Worm (Caenorhabditis elegans) whole organism, L4 larva: ENCODE data around the gene phlp-2.
A peak's percentile ranks its signal among the peaks of the same experiment; 100 is the strongest.

Experiments used
- D1046.2 ChIP-seq: fragments of 200-800 bp; sonication (Bioruptor generic); IDR thresholded peaks from 2 replicates; pipeline ENCODE4 v1.3.6; 2022; ENCODE audit warnings: missing genetic modification characterization, missing compliant biosample characterization
- F44E2.7 ChIP-seq: fragments of 200-800 bp; sonication (Bioruptor generic); IDR thresholded peaks from 2 replicates; pipeline ENCODE4 v2.1.2; 2022; ENCODE audit warnings: missing genetic modification characterization, missing compliant biosample characterization
- F49E8.2 ChIP-seq: sonication (generic microtip); optimal IDR thresholded peaks from 2 replicates; lab custom pipeline; 2016; ENCODE audit warnings: missing compliant biosample characterization, mild to moderate bottlenecking, missing genetic modification characterization, borderline replicate concordance
- R02D3.7 ChIP-seq: fragments of 150-350 bp; sonication (generic microtip); optimal IDR thresholded peaks from 3 replicates; lab custom pipeline; 2014; ENCODE audit warnings: missing biosample characterization, missing genetic modification characterization
- T26A8.4 ChIP-seq: fragments of 200-800 bp; sonication (Bioruptor generic); IDR thresholded peaks from 2 replicates; pipeline ENCODE4 v1.3.6; 2022; ENCODE audit warnings: missing genetic modification characterization, missing compliant biosample characterization
- ZK546.5 ChIP-seq, 2 experiments: sonication (generic microtip); optimal IDR thresholded peaks; 2 replicates each; lab custom pipeline; 2017; ENCODE audit warnings: missing biosample characterization in 2 of 2, missing genetic modification characterization in 2 of 2
- aha-1 ChIP-seq: fragments of 150-350 bp; peaks from one replicate; lab custom pipeline; 2014; ENCODE audit warnings: missing biosample characterization, missing genetic modification characterization
- ceh-28 ChIP-seq: fragments of 150-350 bp; optimal IDR thresholded peaks from 2 replicates; lab custom pipeline; 2014; ENCODE audit warnings: missing biosample characterization, missing genetic modification reagents, missing genetic modification characterization
- ceh-62 ChIP-seq: sonication (generic microtip); optimal IDR thresholded peaks from 2 replicates; lab custom pipeline; 2017; ENCODE audit warnings: missing biosample characterization, missing genetic modification characterization
- daf-16 ChIP-seq, 3 experiments: sonication (generic microtip); optimal IDR thresholded peaks; 2 replicates each; lab custom pipeline; 2016 to 2017; ENCODE audit warnings: missing genetic modification characterization in 3 of 3, missing genetic modification reagents in 3 of 3, mild to moderate bottlenecking in 2 of 3, missing compliant biosample characterization in 2 of 3, missing biosample characterization in 1 of 3, moderate library complexity in 1 of 3
- dpl-1 ChIP-seq: fragments of 150-350 bp; optimal IDR thresholded peaks from 2 replicates; lab custom pipeline; 2014; ENCODE audit warnings: missing biosample characterization, missing genetic modification reagents, missing genetic modification characterization
- duxl-1 ChIP-seq: sonication (generic microtip); optimal IDR thresholded peaks from 2 replicates; lab custom pipeline; 2016; ENCODE audit warnings: mild to moderate bottlenecking, missing genetic modification characterization, moderate library complexity, missing compliant biosample characterization; ENCODE audit not compliant: poor library complexity
- fkh-10 ChIP-seq: fragments of 150-350 bp; optimal IDR thresholded peaks from 2 replicates; lab custom pipeline; 2014; ENCODE audit warnings: missing biosample characterization, missing genetic modification reagents, missing genetic modification characterization
- fos-1 ChIP-seq: fragments of 150-350 bp; optimal IDR thresholded peaks from 2 replicates; lab custom pipeline; 2014; ENCODE audit warnings: missing biosample characterization, missing genetic modification characterization
- hlh-11 ChIP-seq: fragments of 200-800 bp; sonication (Bioruptor generic); optimal IDR thresholded peaks from 2 replicates; lab custom pipeline; 2018; ENCODE audit warnings: mild to moderate bottlenecking, missing genetic modification characterization, missing compliant biosample characterization
- jun-1 ChIP-seq: fragments of 150-350 bp; optimal IDR thresholded peaks from 2 replicates; lab custom pipeline; 2014; ENCODE audit warnings: missing biosample characterization, missing genetic modification reagents, missing genetic modification characterization
- lin-1 ChIP-seq: fragments of 200-800 bp; sonication (Bioruptor generic); IDR thresholded peaks from 2 replicates; pipeline ENCODE4 v1.3.6; 2022; ENCODE audit warnings: missing genetic modification reagents, missing genetic modification characterization, missing compliant biosample characterization
- lin-13 ChIP-seq: fragments of 150-350 bp; optimal IDR thresholded peaks from 2 replicates; lab custom pipeline; 2014; ENCODE audit warnings: missing biosample characterization, missing genetic modification reagents, missing genetic modification characterization
- lin-38 ChIP-seq: fragments of 200-800 bp; sonication (Bioruptor generic); IDR thresholded peaks from 2 replicates; pipeline ENCODE4 v1.3.6; 2022; ENCODE audit warnings: missing genetic modification reagents, missing genetic modification characterization, missing compliant biosample characterization
- lsy-2 ChIP-seq, 2 experiments: fragments of 150-350 bp in 1 of 2; sonication (generic microtip) in 1 of 2; optimal IDR thresholded peaks; 2 replicates each; lab custom pipeline; 2014 to 2017; ENCODE audit warnings: missing biosample characterization in 2 of 2, missing genetic modification characterization in 2 of 2
- mdl-1 ChIP-seq, 2 experiments: fragments of 150-350 bp in 1 of 2; sonication (generic microtip) in 1 of 2; optimal IDR thresholded peaks; 2 replicates each; lab custom pipeline; 2014 to 2017; ENCODE audit warnings: missing biosample characterization in 2 of 2, missing genetic modification characterization in 2 of 2
- mep-1 ChIP-seq: fragments of 150-350 bp; sonication (generic microtip); optimal IDR thresholded peaks from 3 replicates; lab custom pipeline; 2014; ENCODE audit warnings: missing biosample characterization, missing genetic modification characterization
- nhr-102 ChIP-seq: sonication (generic microtip); optimal IDR thresholded peaks from 2 replicates; lab custom pipeline; 2016; ENCODE audit warnings: mild to moderate bottlenecking, missing genetic modification characterization, moderate library complexity, missing compliant biosample characterization
- nhr-237 ChIP-seq: sonication (generic microtip); optimal IDR thresholded peaks from 2 replicates; lab custom pipeline; 2017; ENCODE audit warnings: missing biosample characterization, missing genetic modification characterization
- nhr-48 ChIP-seq: sonication (generic microtip); optimal IDR thresholded peaks from 2 replicates; lab custom pipeline; 2016; ENCODE audit warnings: mild to moderate bottlenecking, missing genetic modification characterization, missing compliant biosample characterization
- nhr-6 ChIP-seq: fragments of 150-350 bp; optimal IDR thresholded peaks from 2 replicates; lab custom pipeline; 2014; ENCODE audit warnings: missing biosample characterization, missing genetic modification characterization
- nhr-77 ChIP-seq: fragments of 150-350 bp; optimal IDR thresholded peaks from 2 replicates; lab custom pipeline; 2014; ENCODE audit warnings: missing biosample characterization, missing genetic modification characterization
- pha-4 ChIP-seq, 2 experiments: fragments of 150-350 bp in 1 of 2; fragments of 200-800 bp in 1 of 2; sonication (Bioruptor generic) in 1 of 2; IDR thresholded peaks in 1 of 2; optimal IDR thresholded peaks in 1 of 2; 2 replicates each; pipeline versions ENCODE4 v1.3.6 to Lab custom; 2014 to 2022; ENCODE audit warnings: missing genetic modification characterization in 2 of 2, missing genetic modification reagents in 2 of 2, missing biosample characterization in 1 of 2, missing compliant biosample characterization in 1 of 2
- php-3 ChIP-seq: fragments of 200-800 bp; sonication (Bioruptor generic); IDR thresholded peaks from 2 replicates; pipeline ENCODE4 v1.3.6; 2022; ENCODE audit warnings: missing genetic modification reagents, missing genetic modification characterization, missing compliant biosample characterization
- rbr-2 ChIP-seq: sonication (generic microtip); optimal IDR thresholded peaks from 2 replicates; lab custom pipeline; 2016; ENCODE audit warnings: missing genotype, missing genetic modification characterization, missing compliant biosample characterization
- saeg-2 ChIP-seq: fragments of 200-800 bp; sonication (Bioruptor generic); IDR thresholded peaks from 2 replicates; pipeline ENCODE4 v1.3.6; 2022; ENCODE audit warnings: missing genetic modification reagents, missing genetic modification characterization, missing compliant biosample characterization
- set-16 ChIP-seq: fragments of 200-800 bp; sonication (Bioruptor generic); IDR thresholded peaks from 2 replicates; pipeline ENCODE4 v1.3.6; 2022; ENCODE audit warnings: missing genetic modification reagents, missing genetic modification characterization, missing compliant biosample characterization
- snpc-1.2 ChIP-seq: fragments of 200-800 bp; sonication (Bioruptor generic); IDR thresholded peaks from 2 replicates; pipeline ENCODE4 v1.3.6; 2022; ENCODE audit warnings: missing genetic modification reagents, missing genetic modification characterization, missing compliant biosample characterization
- snpc-4 ChIP-seq: fragments of 150-350 bp; optimal IDR thresholded peaks from 2 replicates; lab custom pipeline; 2014; ENCODE audit warnings: missing biosample characterization, missing genetic modification characterization
- unc-130 ChIP-seq: sonication (generic microtip); optimal IDR thresholded peaks from 2 replicates; lab custom pipeline; 2016; ENCODE audit warnings: missing genetic modification reagents, missing genetic modification characterization, missing compliant biosample characterization
- unc-62 ChIP-seq, 3 experiments: fragments of 150-350 bp in 1 of 3; sonication (generic microtip); optimal IDR thresholded peaks in 2 of 3; peaks in 1 of 3; 1 replicate in 1 of 3; 2 replicates in 2 of 3; lab custom pipeline; 2014 to 2017; ENCODE audit warnings: missing biosample characterization in 3 of 3, missing genetic modification characterization in 3 of 3, missing genetic modification reagents in 3 of 3, missing genotype in 1 of 3
- zfp-2 ChIP-seq: sonication (generic microtip); optimal IDR thresholded peaks from 2 replicates; lab custom pipeline; 2016; ENCODE audit warnings: mild to moderate bottlenecking, missing genetic modification characterization, missing compliant biosample characterization
- zfp-3 ChIP-seq: fragments of 200-800 bp; sonication (Bioruptor generic); conservative IDR thresholded peaks from 2 replicates; pipeline ENCODE4 v1.3.6; 2022; ENCODE audit warnings: missing genetic modification reagents, missing genetic modification characterization, missing compliant biosample characterization
- zip-11 ChIP-seq: fragments of 200-800 bp; sonication (Bioruptor generic); IDR thresholded peaks from 2 replicates; pipeline ENCODE4 v1.3.6; 2022; ENCODE audit warnings: missing genetic modification characterization, missing compliant biosample characterization

Gene phlp-2

ce11 chrIII:4228841-4229240 lies 19.6 kb downstream of the phlp-2 start, which contains the start of gene F43C1.5:
F43C1.5 (plus strand) TSS chrIII:4229141.
- peak; percentile 2 for TF ChIP-seq aha-1 (tag; lab: Kevin White, UChicago)
- no peak for TF ChIP-seq ceh-28

- TF ChIP-seq R02D3.7 (tag; lab: Kevin White, UChicago): no peak
- TF ChIP-seq lsy-2 (tag; optimal IDR thresholded peaks at IDR 0.05; lab: Kevin White, UChicago): peak in 1 of 2 experiments; percentile 27
- no peak for TF ChIP-seq jun-1 (tag; lab: Kevin White, UChicago)
- peak; percentile 18 for TF ChIP-seq unc-130
- TF ChIP-seq pha-4 (GFP tag; IDR thresholded peaks at IDR 0.05; lab: Robert Waterston, UW): no peak
- TF ChIP-seq pha-4 (tag; optimal IDR thresholded peaks at IDR 0.05; lab: Kevin White, UChicago): no peak
- no peak for TF ChIP-seq nhr-48 (tag; lab: Kevin White, UChicago)
- no peak for TF ChIP-seq F49E8.2 (tag; lab: Kevin White, UChicago)
These were observed 20.8 kb downstream of the phlp-2 start for ce11 chrIII:4230092-4230491.

- no peak for TF ChIP-seq lin-1 (GFP tag; lab: Robert Waterston, UW)
- TF ChIP-seq unc-62 (GFP tag; optimal IDR thresholded peaks at IDR 0.05 in 1 of 2; lab: Kevin White, UChicago): peak in 1 of 2 experiments; percentile 93
- TF ChIP-seq unc-62 (tag; optimal IDR thresholded peaks at IDR 0.05; lab: Kevin White, UChicago): no peak
These were observed 22.1 kb downstream of the phlp-2 start for ce11 chrIII:4231372-4231771.

- TF ChIP-seq aha-1 (tag; lab: Kevin White, UChicago) (peak; percentile 90), zfp-3 (GFP tag; lab: Robert Waterston, UW) (no peak)
These were observed 23.6 kb downstream of the phlp-2 start, which contains the start of gene nhr-20 for ce11 chrIII:4232811-4233269. nhr-20 (minus strand) TSS chrIII:4233219.

- no peak for TF ChIP-seq R02D3.7 (tag; lab: Kevin White, UChicago)
- no peak for TF ChIP-seq duxl-1 (tag; lab: Kevin White, UChicago)
- TF ChIP-seq dpl-1: no peak
- TF ChIP-seq daf-16 (GFP tag; optimal IDR thresholded peaks at IDR 0.05; lab: Kevin White, UChicago): no peak
- no peak for TF ChIP-seq daf-16 (tag; optimal IDR thresholded peaks at IDR 0.05; lab: Kevin White, UChicago)
- no peak for TF ChIP-seq nhr-6 (tag; lab: Kevin White, UChicago)
- TF ChIP-seq, all 104 proteins: peak for 0
These were observed 25.5 kb downstream of the phlp-2 start for ce11 chrIII:4234642-4235295.

ce11 chrIII:4236178-4236577 lies 26.9 kb downstream of the phlp-2 start:
- TF ChIP-seq lin-38 (GFP tag; lab: Robert Waterston, UW) (no peak), set-16 (GFP tag; lab: Robert Waterston, UW) (no peak), unc-130 (no peak), nhr-48 (tag; lab: Kevin White, UChicago) (peak; percentile 64), saeg-2 (GFP tag; lab: Robert Waterston, UW) (no peak), lin-1 (GFP tag; lab: Robert Waterston, UW) (no peak), ceh-62 (tag; lab: Kevin White, UChicago) (no peak), D1046.2 (GFP tag; lab: Robert Waterston, UW) (no peak), mdl-1 (tag; optimal IDR thresholded peaks at IDR 0.05; lab: Kevin White, UChicago) (peak in 1 of 2 experiments; percentile 36), hlh-11 (peak; percentile 64), mep-1 (tag; lab: Kevin White, UChicago) (peak; percentile 41), nhr-6 (tag; lab: Kevin White, UChicago) (no peak), zfp-2 (tag; lab: Kevin White, UChicago) (no peak), nhr-77 (no peak), jun-1 (tag; lab: Kevin White, UChicago) (no peak), nhr-237 (no peak), fkh-10 (no peak), php-3 (GFP tag; lab: Robert Waterston, UW) (no peak), F44E2.7 (GFP tag; lab: Robert Waterston, UW) (no peak), nhr-102 (tag; lab: Kevin White, UChicago) (no peak), ZK546.5 (tag; optimal IDR thresholded peaks at IDR 0.05; lab: Kevin White, UChicago) (no peak), lin-13 (GFP tag; lab: Kevin White, UChicago) (peak; percentile 89), zip-11 (GFP tag; lab: Robert Waterston, UW) (no peak), snpc-4 (tag; lab: Kevin White, UChicago) (no peak), rbr-2 (no peak), T26A8.4 (GFP tag; lab: Robert Waterston, UW) (no peak), snpc-1.2 (GFP tag; lab: Robert Waterston, UW) (no peak), fos-1 (tag; lab: Kevin White, UChicago) (no peak)
